Worm (Caenorhabditis elegans): ENCODE measurements around the gene ZK686.6.

DNA sequence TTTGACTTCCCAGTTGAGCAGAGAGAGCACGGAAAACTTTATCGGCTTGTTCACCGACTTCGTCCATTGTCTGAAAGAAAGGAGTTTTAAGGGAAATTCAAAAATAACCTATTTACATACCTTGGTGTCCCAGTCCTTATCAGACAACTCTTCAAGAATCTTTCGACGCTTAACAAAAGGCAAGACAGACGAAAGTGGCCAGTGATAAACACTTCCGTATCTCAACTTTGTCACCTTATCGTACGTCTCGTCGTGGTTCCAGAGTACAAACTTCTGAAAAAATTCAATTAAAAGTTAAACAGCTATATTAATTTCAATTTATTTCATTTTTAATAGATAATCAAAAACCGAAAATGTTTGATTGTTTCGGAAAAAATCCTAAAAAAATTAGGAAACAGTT is 10.6 kb downstream of the ZK686.6 start:
- TF ChIP-seq aly-2 (tag; optimal IDR thresholded peaks at IDR 0.05) = no peak
- TF ChIP-seq sma-9 (GFP tag; optimal IDR thresholded peaks at IDR 0.05) = peak; percentile 17
- no peak for TF ChIP-seq sma-9 (tag; optimal IDR thresholded peaks at IDR 0.05)
- no peak for TF ChIP-seq lin-13 (GFP tag; optimal IDR thresholded peaks at IDR 0.05)
- TF ChIP-seq elt-3 (tag; optimal IDR thresholded peaks at IDR 0.05) = no peak
- no peak for TF ChIP-seq nhr-11 (tag; optimal IDR thresholded peaks at IDR 0.05)
- no peak for TF ChIP-seq nhr-77 (tag; optimal IDR thresholded peaks at IDR 0.05)
- TF ChIP-seq ztf-4 (tag; optimal IDR thresholded peaks at IDR 0.05) = no peak
- TF ChIP-seq ceh-82 (tag; optimal IDR thresholded peaks at IDR 0.05) = no peak
- no peak for TF ChIP-seq ztf-11 (tag; optimal IDR thresholded peaks at IDR 0.05)
- no peak for TF ChIP-seq nhr-237 (tag; optimal IDR thresholded peaks at IDR 0.05)
